Fruit fly (Drosophila melanogaster) whole organism, embryonic: ENCODE data around the gene CG9628.

Experiments used
- Antp ChIP-seq: fragments of 200-800 bp; sonication (Bioruptor generic); optimal IDR thresholded peaks from 3 replicates; lab custom pipeline; 2016; ENCODE audit warnings: missing biosample characterization, missing genetic modification characterization
- CG10147 ChIP-seq: fragments of 200-800 bp; sonication (Bioruptor generic); optimal IDR thresholded peaks from 2 replicates; lab custom pipeline; 2019; ENCODE audit warnings: missing biosample characterization, mild to moderate bottlenecking, missing genetic modification characterization, moderate library complexity
- CG10267 ChIP-seq: fragments of 200-800 bp; sonication (Bioruptor generic); optimal IDR thresholded peaks from 2 replicates; lab custom pipeline; 2018; ENCODE audit warnings: missing biosample characterization, mild to moderate bottlenecking, missing genetic modification characterization, moderate library complexity
- CG10979 ChIP-seq: fragments of 200-800 bp; sonication (Bioruptor generic); optimal IDR thresholded peaks from 2 replicates; lab custom pipeline; 2018; ENCODE audit warnings: missing biosample characterization, mild to moderate bottlenecking, missing genetic modification characterization, moderate library complexity
- CG12219 ChIP-seq: fragments of 200-800 bp; sonication (Bioruptor generic); optimal IDR thresholded peaks from 3 replicates; lab custom pipeline; 2018; ENCODE audit warnings: missing biosample characterization, mild to moderate bottlenecking, missing genetic modification characterization
- CG13287 ChIP-seq: fragments of 200-800 bp; sonication (Bioruptor generic); IDR thresholded peaks from 2 replicates; pipeline ENCODE4 v1.3.6; 2022; ENCODE audit warnings: missing biosample characterization, missing genetic modification characterization; ENCODE audit not compliant: partially characterized antibody
- CG14710 ChIP-seq: fragments of 200-800 bp; sonication (Bioruptor generic); optimal IDR thresholded peaks from 3 replicates; lab custom pipeline; 2019; ENCODE audit warnings: missing biosample characterization, mild to moderate bottlenecking, missing genetic modification characterization, moderate library complexity
- CG15696 ChIP-seq: fragments of 200-800 bp; sonication (Bioruptor generic); optimal IDR thresholded peaks from 2 replicates; lab custom pipeline; 2019; ENCODE audit warnings: missing biosample characterization, mild to moderate bottlenecking, missing genetic modification characterization, moderate library complexity
- CG17829 ChIP-seq: fragments of 200-800 bp; optimal IDR thresholded peaks from 2 replicates; lab custom pipeline; 2019; ENCODE audit warnings: missing biosample characterization, mild to moderate bottlenecking, missing genetic modification characterization, moderate library complexity
- CG18262 ChIP-seq: fragments of 200-800 bp; optimal IDR thresholded peaks from 3 replicates; lab custom pipeline; 2019; ENCODE audit warnings: missing biosample characterization, mild to moderate bottlenecking, missing genetic modification characterization, moderate library complexity
- CG18476 ChIP-seq: fragments of 200-800 bp; sonication (Bioruptor generic); optimal IDR thresholded peaks from 2 replicates; lab custom pipeline; 2016; ENCODE audit warnings: missing biosample characterization, mild to moderate bottlenecking, missing genetic modification characterization
- CG18619 ChIP-seq: fragments of 200-800 bp; sonication (Bioruptor generic); optimal IDR thresholded peaks from 3 replicates; lab custom pipeline; 2017; ENCODE audit warnings: missing biosample characterization, mild to moderate bottlenecking, missing genetic modification characterization
- CG2678 ChIP-seq: fragments of 200-800 bp; sonication (Bioruptor generic); optimal IDR thresholded peaks from 3 replicates; lab custom pipeline; 2019; ENCODE audit warnings: missing biosample characterization, mild to moderate bottlenecking, missing genetic modification characterization, moderate library complexity
- CG30403 ChIP-seq: fragments of 200-800 bp; sonication (Bioruptor generic); optimal IDR thresholded peaks from 3 replicates; lab custom pipeline; 2016; ENCODE audit warnings: missing biosample characterization, missing genetic modification characterization
- CG31224 ChIP-seq: fragments of 200-800 bp; sonication (Bioruptor generic); IDR thresholded peaks from 2 replicates; pipeline ENCODE4 v1.3.6; 2022; ENCODE audit warnings: missing biosample characterization, missing genetic modification characterization
- CG32767 ChIP-seq: fragments of 200-800 bp; sonication (Bioruptor generic); IDR thresholded peaks from 2 replicates; pipeline ENCODE4 v1.3.6; 2022; ENCODE audit warnings: missing biosample characterization, missing genetic modification characterization
- CG34224 ChIP-seq: fragments of 200-800 bp; sonication (Bioruptor generic); IDR thresholded peaks from 3 replicates; pipeline ENCODE4 v1.3.6; 2022; ENCODE audit warnings: missing biosample characterization, missing genetic modification characterization; ENCODE audit not compliant: partially characterized antibody
- CG4424 ChIP-seq: fragments of 200-800 bp; sonication (Bioruptor generic); optimal IDR thresholded peaks from 3 replicates; lab custom pipeline; 2016; ENCODE audit warnings: missing biosample characterization, missing genetic modification characterization
- CG4730 ChIP-seq: fragments of 200-800 bp; sonication (Bioruptor generic); IDR thresholded peaks from 2 replicates; pipeline ENCODE4 v1.3.6; 2022; ENCODE audit warnings: missing biosample characterization, missing genetic modification characterization
- CG4820 ChIP-seq: fragments of 200-800 bp; sonication (Bioruptor generic); optimal IDR thresholded peaks from 3 replicates; lab custom pipeline; 2016; ENCODE audit warnings: missing biosample characterization, missing genetic modification characterization
- CG6175 ChIP-seq: fragments of 200-800 bp; sonication (Bioruptor generic); IDR thresholded peaks from 3 replicates; pipeline ENCODE4 v1.3.6; 2022; ENCODE audit warnings: missing biosample characterization, missing genetic modification characterization
- CG9609 ChIP-seq: fragments of 200-800 bp; sonication (Bioruptor generic); optimal IDR thresholded peaks from 3 replicates; lab custom pipeline; 2016; ENCODE audit warnings: missing biosample characterization, missing genetic modification characterization
- NK7.1 ChIP-seq: fragments of 200-800 bp; sonication (Bioruptor generic); optimal IDR thresholded peaks from 3 replicates; lab custom pipeline; 2016; ENCODE audit warnings: missing biosample characterization, missing genetic modification characterization
- Nf-YA ChIP-seq: fragments of 200-800 bp; sonication (Bioruptor generic); IDR thresholded peaks from 2 replicates; pipeline ENCODE4 v1.3.6; 2022; ENCODE audit warnings: missing biosample characterization, missing genetic modification characterization
- Six4 ChIP-seq: fragments of 200-800 bp; sonication (Bioruptor generic); optimal IDR thresholded peaks from 2 replicates; lab custom pipeline; 2016; ENCODE audit warnings: missing biosample characterization, missing genetic modification characterization
- Spps ChIP-seq: fragments of 200-800 bp; sonication (Bioruptor generic); optimal IDR thresholded peaks from 2 replicates; lab custom pipeline; 2018; ENCODE audit warnings: missing biosample characterization, mild to moderate bottlenecking, missing genetic modification characterization
- Xrp1 ChIP-seq: fragments of 200-800 bp; sonication (Bioruptor generic); IDR thresholded peaks from 2 replicates; pipeline ENCODE4 v1.3.6; 2022; ENCODE audit warnings: missing biosample characterization, missing genetic modification characterization
- amos ChIP-seq: fragments of 200-800 bp; sonication (Bioruptor generic); IDR thresholded peaks from 2 replicates; pipeline ENCODE4 v1.3.6; 2022; ENCODE audit warnings: missing biosample characterization, missing genetic modification characterization; ENCODE audit not compliant: partially characterized antibody
- ato ChIP-seq: fragments of 200-800 bp; sonication (Bioruptor generic); IDR thresholded peaks from 2 replicates; pipeline ENCODE4 v1.3.6; 2022; ENCODE audit warnings: missing biosample characterization, missing genetic modification characterization; ENCODE audit not compliant: partially characterized antibody
- crol ChIP-seq: fragments of 200-800 bp; sonication (Bioruptor generic); IDR thresholded peaks from 2 replicates; pipeline ENCODE4 v1.3.6; 2022; ENCODE audit warnings: missing biosample characterization, missing genetic modification characterization
- dan ChIP-seq: fragments of 200-800 bp; sonication (Bioruptor generic); IDR thresholded peaks from 2 replicates; pipeline ENCODE4 v1.3.6; 2022; ENCODE audit warnings: missing biosample characterization, missing genetic modification characterization
- dmrt99B ChIP-seq: fragments of 200-800 bp; sonication (Bioruptor generic); optimal IDR thresholded peaks from 2 replicates; lab custom pipeline; 2018; ENCODE audit warnings: missing biosample characterization, mild to moderate bottlenecking, missing genetic modification characterization, moderate library complexity
- fd3F ChIP-seq: fragments of 200-800 bp; sonication (Bioruptor generic); optimal IDR thresholded peaks from 2 replicates; lab custom pipeline; 2018; ENCODE audit warnings: missing biosample characterization, mild to moderate bottlenecking, missing genetic modification characterization, moderate library complexity
- gt ChIP-seq: fragments of 200-800 bp; sonication (Bioruptor generic); IDR thresholded peaks from 2 replicates; pipeline ENCODE4 v1.3.6; 2022; ENCODE audit warnings: missing biosample characterization, missing genetic modification characterization
- hkb ChIP-seq, 2 experiments: fragments of 200-800 bp in 1 of 2; fragments of >200 bp in 1 of 2; sonication (Bioruptor generic) in 1 of 2; IDR thresholded peaks in 1 of 2; optimal IDR thresholded peaks in 1 of 2; 2 replicates each; pipeline versions ENCODE4 v1.3.6 to Lab custom; 2017 to 2022; ENCODE audit warnings: missing biosample characterization in 1 of 2, missing genetic modification characterization in 1 of 2
- jumu ChIP-seq: fragments of 200-800 bp; sonication (Bioruptor generic); optimal IDR thresholded peaks from 3 replicates; lab custom pipeline; 2016; ENCODE audit warnings: missing biosample characterization, missing genetic modification characterization
- knrl ChIP-seq: fragments of 200-800 bp; sonication (Bioruptor generic); IDR thresholded peaks from 3 replicates; pipeline ENCODE4 v1.3.6; 2022; ENCODE audit warnings: missing biosample characterization, missing genetic modification characterization; ENCODE audit not compliant: partially characterized antibody
- lola ChIP-seq, 3 experiments: fragments of >200 bp in 2 of 3; fragments of 200-800 bp in 1 of 3; sonication (Bioruptor generic) in 1 of 3; optimal IDR thresholded peaks; 2 replicates each; lab custom pipeline; 2017 to 2019; ENCODE audit warnings: missing biosample characterization in 3 of 3, missing genetic modification characterization in 3 of 3, mild to moderate bottlenecking in 1 of 3, moderate library complexity in 1 of 3
- oc ChIP-seq: fragments of 200-800 bp; sonication (Bioruptor generic); optimal IDR thresholded peaks from 2 replicates; lab custom pipeline; 2018; ENCODE audit warnings: missing biosample characterization, mild to moderate bottlenecking, missing genetic modification characterization, moderate library complexity
- peb ChIP-seq: fragments of 200-800 bp; sonication (Bioruptor generic); IDR thresholded peaks from 2 replicates; pipeline ENCODE4 v1.3.6; 2022; ENCODE audit warnings: missing biosample characterization, missing genetic modification characterization
- phol ChIP-seq: fragments of 200-800 bp; sonication (Bioruptor generic); optimal IDR thresholded peaks from 3 replicates; lab custom pipeline; 2018; ENCODE audit warnings: missing biosample characterization, mild to moderate bottlenecking, missing genetic modification characterization, moderate library complexity
- prd ChIP-seq, 3 experiments: fragments of >200 bp in 2 of 3; fragments of 200-800 bp in 1 of 3; sonication (Bioruptor generic) in 1 of 3; optimal IDR thresholded peaks in 2 of 3; IDR thresholded peaks in 1 of 3; 2 replicates in 2 of 3; 3 replicates in 1 of 3; pipeline versions ENCODE4 v1.3.6 to Lab custom; 2017 to 2022; ENCODE audit warnings: missing biosample characterization in 1 of 3, missing genetic modification characterization in 1 of 3
- pum ChIP-seq: fragments of 200-800 bp; sonication (Bioruptor generic); optimal IDR thresholded peaks from 2 replicates; lab custom pipeline; 2016; ENCODE audit warnings: missing biosample characterization, missing genetic modification characterization
- sens ChIP-seq: fragments of 200-800 bp; sonication (Bioruptor generic); peaks from one replicate; lab custom pipeline; 2016; ENCODE audit warnings: missing biosample characterization, missing genetic modification characterization
- sens-2 ChIP-seq: fragments of 200-800 bp; sonication (Bioruptor generic); IDR thresholded peaks from 2 replicates; pipeline ENCODE4 v1.3.6; 2022; ENCODE audit warnings: missing biosample characterization, missing genetic modification characterization
- sqz ChIP-seq: fragments of 200-800 bp; sonication (Bioruptor generic); optimal IDR thresholded peaks from 3 replicates; lab custom pipeline; 2018; ENCODE audit warnings: missing biosample characterization, mild to moderate bottlenecking, missing genetic modification characterization
- ttk ChIP-seq: fragments of 200-800 bp; sonication (Bioruptor generic); IDR thresholded peaks from 2 replicates; pipeline ENCODE4 v2.1.2; 2022; ENCODE audit warnings: missing biosample characterization, missing genetic modification characterization
- wek ChIP-seq: fragments of 200-800 bp; sonication (Bioruptor generic); optimal IDR thresholded peaks from 3 replicates; lab custom pipeline; 2018; ENCODE audit warnings: missing biosample characterization, mild to moderate bottlenecking, missing genetic modification characterization, moderate library complexity
- zf30C ChIP-seq: fragments of 200-800 bp; sonication (Bioruptor generic); optimal IDR thresholded peaks from 3 replicates; lab custom pipeline; 2018; ENCODE audit warnings: missing biosample characterization, mild to moderate bottlenecking, missing genetic modification characterization
- zfh1 ChIP-seq: fragments of 200-800 bp; sonication (Bioruptor generic); IDR thresholded peaks from 3 replicates; pipeline ENCODE4 v1.3.6; 2022; ENCODE audit warnings: missing biosample characterization, missing genetic modification characterization

CG9628 gene

dm6 chr3L:14575974-14576373, 46.6 kb upstream of the CG9628 start (continued):
- TF ChIP-seq CG10147 (GFP tag; lab: Kevin White, UChicago) (no peak), oc (tag; lab: Kevin White, UChicago) (no peak), peb (GFP tag; lab: Robert Waterston, UW) (no peak), CG4424 (GFP tag; lab: Kevin White, UChicago) (no peak), prd (optimal IDR thresholded peaks at IDR 0.05; lab: Kevin White, UChicago) (no peak), prd (GFP tag; IDR thresholded peaks at IDR 0.05; lab: Robert Waterston, UW) (0 out of 3 replicates have a peak, but pooled peaks have one; percentile 9), zf30C (GFP tag; lab: Kevin White, UChicago) (peak; percentile 52), Six4 (GFP tag; lab: Kevin White, UChicago) (no peak), CG12219 (no peak), fd3F (GFP tag; lab: Kevin White, UChicago) (no peak), sqz (GFP tag; lab: Kevin White, UChicago) (no peak), CG30403 (no peak), CG15696 (peak; percentile 28), gt (no peak), dan (GFP tag; lab: Robert Waterston, UW) (no peak), CG18262 (peak; percentile 27), CG13287 (GFP tag; lab: Robert Waterston, UW) (no peak), Spps (tag; lab: Kevin White, UChicago) (no peak), Xrp1 (GFP tag; lab: Robert Waterston, UW) (0 out of 2 replicates have a peak, but pooled peaks have one; percentile 16), dmrt99B (tag; lab: Kevin White, UChicago) (no peak), CG9609 (GFP tag; lab: Kevin White, UChicago) (no peak), wek (GFP tag; lab: Kevin White, UChicago) (no peak), zfh1 (GFP tag; lab: Robert Waterston, UW) (no peak), CG32767 (GFP tag; lab: Robert Waterston, UW) (no peak), CG2678 (tag; lab: Kevin White, UChicago) (no peak), CG10979 (tag; lab: Kevin White, UChicago) (no peak), CG10267 (tag; lab: Kevin White, UChicago) (peak; percentile 9), CG18476 (no peak), CG18619 (GFP tag; lab: Kevin White, UChicago) (no peak), ttk (GFP tag; lab: Robert Waterston, UW) (no peak), phol (tag; lab: Kevin White, UChicago) (peak; percentile 50), pum (no peak), CG14710 (tag; lab: Kevin White, UChicago) (no peak), lola (GFP tag; optimal IDR thresholded peaks at IDR 0.05; lab: Kevin White, UChicago) (peak in 1 of 3 experiments; percentile 35), CG4730 (GFP tag; lab: Robert Waterston, UW) (no peak), CG4820 (GFP tag; lab: Kevin White, UChicago) (no peak), CG6175 (no peak)

dm6 chr3L:14578896-14579295, 43.7 kb upstream of the CG9628 start:
- TF ChIP-seq CG2678 (tag; lab: Kevin White, UChicago): no peak
- no peak for TF ChIP-seq sens (GFP tag; lab: Kevin White, UChicago)
- peak; percentile 19 for TF ChIP-seq CG17829 (tag; lab: Kevin White, UChicago)
- TF ChIP-seq crol (GFP tag; lab: Robert Waterston, UW): peak; percentile 68
- peak; percentile 45; the same call in 1 of the 2 replicates for TF ChIP-seq amos (GFP tag; lab: Robert Waterston, UW)
- TF ChIP-seq Nf-YA (GFP tag; lab: Robert Waterston, UW): 0 out of 2 replicates have a peak, but pooled peaks have one; percentile 31
- no peak for TF ChIP-seq hkb (optimal IDR thresholded peaks at IDR 0.05; lab: Kevin White, UChicago)
- peak; percentile 45; the same call in 1 of the 2 replicates for TF ChIP-seq hkb (GFP tag; IDR thresholded peaks at IDR 0.05; lab: Robert Waterston, UW)
- peak; percentile 35; the same call in 1 of the 2 replicates for TF ChIP-seq ato (GFP tag; lab: Robert Waterston, UW)
- no peak for TF ChIP-seq sens-2 (GFP tag; lab: Robert Waterston, UW)
- no peak for TF ChIP-seq NK7.1
- TF ChIP-seq CG34224 (GFP tag; lab: Robert Waterston, UW): peak; percentile 30; the same call in 1 of the 3 replicates
- TF ChIP-seq Antp (GFP tag; lab: Kevin White, UChicago): no peak
- TF ChIP-seq CG31224 (GFP tag; lab: Robert Waterston, UW): no peak
- TF ChIP-seq knrl (GFP tag; lab: Robert Waterston, UW): 0 out of 3 replicates have a peak, but pooled peaks have one; percentile 24
- TF ChIP-seq jumu (GFP tag; lab: Kevin White, UChicago): no peak
